Worm (Caenorhabditis elegans) whole organism, L4 larva: ENCODE results near the gene Y41E3.7.

Experiments
- D1046.2 ChIP-seq: fragments of 200-800 bp; sonication (Bioruptor generic); IDR thresholded peaks from 2 replicates; pipeline ENCODE4 v1.3.6; 2022; ENCODE audit warnings: missing genetic modification characterization, missing compliant biosample characterization
- F37D6.2 ChIP-seq: sonication (generic microtip); optimal IDR thresholded peaks from 2 replicates; lab custom pipeline; 2016; ENCODE audit warnings: mild to moderate bottlenecking, missing genetic modification characterization, missing compliant biosample characterization
- F44E2.7 ChIP-seq: fragments of 200-800 bp; sonication (Bioruptor generic); IDR thresholded peaks from 2 replicates; pipeline ENCODE4 v2.1.2; 2022; ENCODE audit warnings: missing genetic modification characterization, missing compliant biosample characterization
- F49E8.2 ChIP-seq: sonication (generic microtip); optimal IDR thresholded peaks from 2 replicates; lab custom pipeline; 2016; ENCODE audit warnings: missing compliant biosample characterization, mild to moderate bottlenecking, missing genetic modification characterization, borderline replicate concordance
- T20F7.1 ChIP-seq: fragments of 200-800 bp; sonication (Bioruptor generic); optimal IDR thresholded peaks from 2 replicates; lab custom pipeline; 2018; ENCODE audit warnings: mild to moderate bottlenecking, missing genetic modification characterization, missing compliant biosample characterization
- Y105C5A.15 ChIP-seq: fragments of 200-800 bp; sonication (Bioruptor generic); IDR thresholded peaks from 2 replicates; pipeline ENCODE4 v1.3.6; 2022; ENCODE audit warnings: missing genetic modification characterization, missing compliant biosample characterization
- Y48G9A.11 ChIP-seq: fragments of 200-800 bp; sonication (Bioruptor generic); IDR thresholded peaks from 2 replicates; pipeline ENCODE4 v1.3.6; 2022; ENCODE audit warnings: missing genetic modification reagents, missing genetic modification characterization, missing compliant biosample characterization
- ZK546.5 ChIP-seq, 2 experiments: sonication (generic microtip); optimal IDR thresholded peaks; 2 replicates each; lab custom pipeline; 2017; ENCODE audit warnings: missing biosample characterization in 2 of 2, missing genetic modification characterization in 2 of 2
- aly-2 ChIP-seq: sonication (generic microtip); optimal IDR thresholded peaks from 2 replicates; lab custom pipeline; 2018; ENCODE audit warnings: missing biosample characterization, missing genetic modification characterization
- attf-4 ChIP-seq: sonication (generic microtip); optimal IDR thresholded peaks from 3 replicates; lab custom pipeline; 2017; ENCODE audit warnings: missing biosample characterization, missing genetic modification characterization
- ceh-32 ChIP-seq: sonication (generic microtip); optimal IDR thresholded peaks from 2 replicates; lab custom pipeline; 2016; ENCODE audit warnings: mild to moderate bottlenecking, missing genetic modification characterization, missing compliant biosample characterization; ENCODE audit not compliant: poor library complexity
- ceh-62 ChIP-seq: sonication (generic microtip); optimal IDR thresholded peaks from 2 replicates; lab custom pipeline; 2017; ENCODE audit warnings: missing biosample characterization, missing genetic modification characterization
- cey-2 ChIP-seq: sonication (generic microtip); optimal IDR thresholded peaks from 3 replicates; lab custom pipeline; 2017; ENCODE audit warnings: missing genetic modification characterization, mild to moderate bottlenecking, missing compliant biosample characterization, antibody characterized with exemption, borderline replicate concordance; ENCODE audit not compliant: insufficient read depth
- ctbp-1 ChIP-seq: fragments of 200-800 bp; sonication (Bioruptor generic); IDR thresholded peaks from 2 replicates; pipeline ENCODE4 v1.3.6; 2022; ENCODE audit warnings: missing genetic modification reagents, missing genetic modification characterization, missing compliant biosample characterization
- daf-16 ChIP-seq, 3 experiments: sonication (generic microtip); optimal IDR thresholded peaks; 2 replicates each; lab custom pipeline; 2016 to 2017; ENCODE audit warnings: missing genetic modification characterization in 3 of 3, missing genetic modification reagents in 3 of 3, mild to moderate bottlenecking in 2 of 3, missing compliant biosample characterization in 2 of 3, missing biosample characterization in 1 of 3, moderate library complexity in 1 of 3
- dmd-6 ChIP-seq: fragments of 200-800 bp; sonication (Bioruptor generic); IDR thresholded peaks from 2 replicates; pipeline ENCODE4 v1.3.6; 2022; ENCODE audit warnings: missing genetic modification reagents, missing genetic modification characterization, missing compliant biosample characterization
- dpl-1 ChIP-seq: fragments of 150-350 bp; optimal IDR thresholded peaks from 2 replicates; lab custom pipeline; 2014; ENCODE audit warnings: missing biosample characterization, missing genetic modification reagents, missing genetic modification characterization
- dve-1 ChIP-seq: sonication (generic microtip); optimal IDR thresholded peaks from 2 replicates; lab custom pipeline; 2017; ENCODE audit warnings: antibody characterized with exemption, mild to moderate bottlenecking, missing genetic modification characterization, missing compliant biosample characterization; ENCODE audit not compliant: insufficient read depth
- egl-27 ChIP-seq: sonication (generic microtip); optimal IDR thresholded peaks from 3 replicates; lab custom pipeline; 2017; ENCODE audit warnings: missing biosample characterization, missing genetic modification reagents, missing genetic modification characterization
- egl-43 ChIP-seq: fragments of 200-800 bp; sonication (Bioruptor generic); IDR thresholded peaks from 2 replicates; pipeline ENCODE4 v1.3.6; 2022; ENCODE audit warnings: missing genetic modification reagents, missing genetic modification characterization, missing compliant biosample characterization
- fkh-10 ChIP-seq: fragments of 150-350 bp; optimal IDR thresholded peaks from 2 replicates; lab custom pipeline; 2014; ENCODE audit warnings: missing biosample characterization, missing genetic modification reagents, missing genetic modification characterization
- gei-8 ChIP-seq: fragments of 200-800 bp; sonication (Bioruptor generic); optimal IDR thresholded peaks from 2 replicates; lab custom pipeline; 2018; ENCODE audit warnings: mild to moderate bottlenecking, missing genetic modification characterization, missing compliant biosample characterization
- hmg-1.1 ChIP-seq: fragments of 200-800 bp; sonication (Bioruptor generic); IDR thresholded peaks from 2 replicates; pipeline ENCODE4 v1.3.6; 2022; ENCODE audit warnings: missing genetic modification reagents, missing genetic modification characterization, missing compliant biosample characterization
- lin-38 ChIP-seq: fragments of 200-800 bp; sonication (Bioruptor generic); IDR thresholded peaks from 2 replicates; pipeline ENCODE4 v1.3.6; 2022; ENCODE audit warnings: missing genetic modification reagents, missing genetic modification characterization, missing compliant biosample characterization
- lsy-2 ChIP-seq, 2 experiments: fragments of 150-350 bp in 1 of 2; sonication (generic microtip) in 1 of 2; optimal IDR thresholded peaks; 2 replicates each; lab custom pipeline; 2014 to 2017; ENCODE audit warnings: missing biosample characterization in 2 of 2, missing genetic modification characterization in 2 of 2
- madf-9 ChIP-seq: fragments of 200-800 bp; sonication (Bioruptor generic); conservative IDR thresholded peaks from 2 replicates; pipeline ENCODE4 v1.3.6; 2022; ENCODE audit warnings: missing genetic modification reagents, missing genetic modification characterization, missing compliant biosample characterization
- mep-1 ChIP-seq: fragments of 150-350 bp; sonication (generic microtip); optimal IDR thresholded peaks from 3 replicates; lab custom pipeline; 2014; ENCODE audit warnings: missing biosample characterization, missing genetic modification characterization
- mes-2 ChIP-seq: sonication (generic microtip); optimal IDR thresholded peaks from 2 replicates; lab custom pipeline; 2016; ENCODE audit warnings: missing genotype, mild to moderate bottlenecking, missing genetic modification characterization, missing compliant biosample characterization; ENCODE audit not compliant: poor library complexity, severe bottlenecking
- mxl-2 ChIP-seq: fragments of 200-800 bp; sonication (Bioruptor generic); conservative IDR thresholded peaks from 2 replicates; pipeline ENCODE4 v1.3.6; 2022; ENCODE audit warnings: missing genetic modification reagents, missing genetic modification characterization, missing compliant biosample characterization
- mxl-3 ChIP-seq: fragments of 200-800 bp; sonication (Bioruptor generic); optimal IDR thresholded peaks from 2 replicates; lab custom pipeline; 2018; ENCODE audit warnings: mild to moderate bottlenecking, missing genetic modification characterization, missing compliant biosample characterization
- nhr-102 ChIP-seq: sonication (generic microtip); optimal IDR thresholded peaks from 2 replicates; lab custom pipeline; 2016; ENCODE audit warnings: mild to moderate bottlenecking, missing genetic modification characterization, moderate library complexity, missing compliant biosample characterization
- nhr-11 ChIP-seq: fragments of 150-350 bp; optimal IDR thresholded peaks from 2 replicates; lab custom pipeline; 2014; ENCODE audit warnings: missing biosample characterization, missing genetic modification characterization
- nhr-111 ChIP-seq: fragments of 200-800 bp; sonication (Bioruptor generic); optimal IDR thresholded peaks from 2 replicates; lab custom pipeline; 2018; ENCODE audit warnings: mild to moderate bottlenecking, missing genetic modification characterization, missing compliant biosample characterization
- nhr-42 ChIP-seq: fragments of 200-800 bp; sonication (Bioruptor generic); IDR thresholded peaks from 2 replicates; pipeline ENCODE4 v1.3.6; 2022; ENCODE audit warnings: missing genetic modification characterization, missing compliant biosample characterization
- nhr-76 ChIP-seq: fragments of 150-350 bp; optimal IDR thresholded peaks from 2 replicates; lab custom pipeline; 2014; ENCODE audit warnings: missing biosample characterization, missing genetic modification characterization
- pqm-1 ChIP-seq: sonication (generic microtip); optimal IDR thresholded peaks from 2 replicates; lab custom pipeline; 2017; ENCODE audit warnings: missing biosample characterization, missing genetic modification characterization
- saeg-2 ChIP-seq: fragments of 200-800 bp; sonication (Bioruptor generic); IDR thresholded peaks from 2 replicates; pipeline ENCODE4 v1.3.6; 2022; ENCODE audit warnings: missing genetic modification reagents, missing genetic modification characterization, missing compliant biosample characterization
- set-16 ChIP-seq: fragments of 200-800 bp; sonication (Bioruptor generic); IDR thresholded peaks from 2 replicates; pipeline ENCODE4 v1.3.6; 2022; ENCODE audit warnings: missing genetic modification reagents, missing genetic modification characterization, missing compliant biosample characterization
- skn-1 ChIP-seq: fragments of 150-350 bp; optimal IDR thresholded peaks from 2 replicates; lab custom pipeline; 2014; ENCODE audit warnings: missing biosample characterization, missing genetic modification characterization
- snpc-1.2 ChIP-seq: fragments of 200-800 bp; sonication (Bioruptor generic); IDR thresholded peaks from 2 replicates; pipeline ENCODE4 v1.3.6; 2022; ENCODE audit warnings: missing genetic modification reagents, missing genetic modification characterization, missing compliant biosample characterization
- tra-1 ChIP-seq: fragments of 200-800 bp; sonication (Bioruptor generic); IDR thresholded peaks from 2 replicates; pipeline ENCODE4 v1.3.6; 2022; ENCODE audit warnings: missing genetic modification reagents, missing genetic modification characterization, missing compliant biosample characterization
- vab-7 ChIP-seq: fragments of 200-800 bp; sonication (Bioruptor generic); IDR thresholded peaks from 2 replicates; pipeline ENCODE4 v1.3.6; 2022; ENCODE audit warnings: missing genetic modification reagents, missing genetic modification characterization, missing compliant biosample characterization
- zfp-2 ChIP-seq: sonication (generic microtip); optimal IDR thresholded peaks from 2 replicates; lab custom pipeline; 2016; ENCODE audit warnings: mild to moderate bottlenecking, missing genetic modification characterization, missing compliant biosample characterization
- zip-11 ChIP-seq: fragments of 200-800 bp; sonication (Bioruptor generic); IDR thresholded peaks from 2 replicates; pipeline ENCODE4 v1.3.6; 2022; ENCODE audit warnings: missing genetic modification characterization, missing compliant biosample characterization
- zip-2 ChIP-seq: fragments of 150-350 bp; optimal IDR thresholded peaks from 2 replicates; lab custom pipeline; 2014; ENCODE audit warnings: missing biosample characterization, missing genetic modification characterization
- ztf-11 ChIP-seq: fragments of 150-350 bp; optimal IDR thresholded peaks from 2 replicates; lab custom pipeline; 2014; ENCODE audit warnings: missing biosample characterization, missing genetic modification characterization
- ztf-7 ChIP-seq: fragments of 150-350 bp; optimal IDR thresholded peaks from 2 replicates; lab custom pipeline; 2014; ENCODE audit warnings: missing biosample characterization, missing genetic modification characterization

The Y41E3.7 gene

ce11 chrIV:15027884-15028283, 14.0 kb downstream of the Y41E3.7 start:
- TF ChIP-seq nhr-76 (tag; lab: Kevin White, UChicago), result no peak
- TF ChIP-seq F49E8.2 (tag; lab: Kevin White, UChicago), result no peak
- no peak for TF ChIP-seq ztf-11 (tag; lab: Kevin White, UChicago)
- TF ChIP-seq madf-9 (GFP tag; lab: Robert Waterston, UW), result no peak
- TF ChIP-seq D1046.2 (GFP tag; lab: Robert Waterston, UW), result no peak
- TF ChIP-seq egl-27, result no peak
- no peak for TF ChIP-seq vab-7 (GFP tag; lab: Robert Waterston, UW)
- TF ChIP-seq attf-4 (tag; lab: Kevin White, UChicago), result no peak

DNA sequence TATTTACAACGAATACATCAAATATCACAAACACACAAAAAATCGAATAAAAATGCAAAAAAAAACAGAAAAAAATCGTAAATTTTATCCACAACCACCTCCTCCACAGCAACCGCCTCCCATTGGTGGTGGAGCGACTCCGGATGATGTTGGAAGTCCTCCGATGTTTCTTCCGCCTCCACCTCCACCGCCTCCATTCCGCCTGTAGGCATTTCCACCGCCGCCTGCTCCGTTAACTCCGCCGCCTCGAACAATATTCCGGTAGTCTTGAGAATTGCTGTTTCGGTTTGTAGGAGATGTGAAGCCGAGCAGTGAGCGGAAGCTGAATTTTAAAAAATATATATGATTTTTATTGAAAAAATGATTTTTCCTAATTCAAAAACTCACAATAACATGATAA, 14.6 kb downstream of the Y41E3.7 start:
- TF ChIP-seq set-16 (GFP tag; lab: Robert Waterston, UW), result peak; percentile 64
- TF ChIP-seq dve-1 (tag; lab: Kevin White, UChicago), result no peak

DNA sequence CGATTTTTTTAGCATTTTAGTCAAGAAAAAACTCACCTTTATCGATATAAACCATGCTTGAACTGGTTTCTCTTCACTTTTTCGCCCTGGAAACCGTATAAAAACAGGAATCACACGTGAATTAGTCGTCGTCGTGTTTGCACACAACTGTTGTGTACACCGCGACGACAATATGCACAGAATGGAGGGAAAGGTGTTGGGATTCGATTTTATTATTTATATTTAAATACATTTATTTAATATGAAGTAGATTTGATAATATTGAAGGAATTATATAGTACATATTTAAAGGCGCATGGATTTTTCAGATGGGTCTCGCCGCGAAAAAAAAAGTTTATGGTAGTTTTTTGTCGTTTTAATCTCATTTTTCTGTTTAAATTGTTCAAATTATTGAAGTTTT, 15.1 kb downstream of the Y41E3.7 start, which contains the start of gene Y41E3.8:
Gene Y41E3.8, minus strand, starts transcription at position 88 of the 400 bp plus-strand sequence.
- TF ChIP-seq zfp-2 (tag; lab: Kevin White, UChicago), result no peak
- TF ChIP-seq mes-2 (tag; lab: Kevin White, UChicago), result peak; percentile 76
- TF ChIP-seq hmg-1.1, result peak; percentile 44; the same call in 1 of the 2 replicates
- peak; percentile 32 for TF ChIP-seq dve-1 (tag; lab: Kevin White, UChicago)
- no peak for TF ChIP-seq aly-2 (tag; lab: Kevin White, UChicago)
- TF ChIP-seq dpl-1 (GFP tag; lab: Kevin White, UChicago), result peak; percentile 74
- TF ChIP-seq ztf-7 (tag; lab: Kevin White, UChicago), result peak; percentile 14
- TF ChIP-seq madf-9 (GFP tag; lab: Robert Waterston, UW), result no peak
- no peak for TF ChIP-seq egl-43 (GFP tag; lab: Robert Waterston, UW)
- no peak for TF ChIP-seq mxl-2 (GFP tag; lab: Robert Waterston, UW)
- peak; percentile 41; the same call in 1 of the 2 replicates for TF ChIP-seq snpc-1.2 (GFP tag; lab: Robert Waterston, UW)
- TF ChIP-seq Y105C5A.15, result no peak
- TF ChIP-seq lsy-2 (tag; optimal IDR thresholded peaks at IDR 0.05; lab: Kevin White, UChicago), result peak in 1 of 2 experiments; percentile 65
- no peak for TF ChIP-seq daf-16 (GFP tag; optimal IDR thresholded peaks at IDR 0.05; lab: Kevin White, UChicago)
- TF ChIP-seq daf-16 (tag; optimal IDR thresholded peaks at IDR 0.05; lab: Kevin White, UChicago), result peak; percentile 55
- no peak for TF ChIP-seq mep-1 (tag; lab: Kevin White, UChicago)
- TF ChIP-seq ztf-11 (tag; lab: Kevin White, UChicago), result no peak
- no peak for TF ChIP-seq ctbp-1
- TF ChIP-seq lin-38, result peak; percentile 36; the same call in 1 of the 2 replicates
- TF ChIP-seq Y48G9A.11 (GFP tag; lab: Robert Waterston, UW), result no peak
- TF ChIP-seq mxl-3 (GFP tag; lab: Kevin White, UChicago), result peak; percentile 40
- TF ChIP-seq saeg-2 (GFP tag; lab: Robert Waterston, UW), result no peak
- TF ChIP-seq pqm-1 (tag; lab: Kevin White, UChicago), result no peak
- TF ChIP-seq ZK546.5 (tag; optimal IDR thresholded peaks at IDR 0.05; lab: Kevin White, UChicago), result no peak
- no peak for TF ChIP-seq F37D6.2 (tag; lab: Kevin White, UChicago)
- no peak for TF ChIP-seq ceh-62 (tag; lab: Kevin White, UChicago)
- no peak for TF ChIP-seq nhr-11 (tag; lab: Kevin White, UChicago)
- TF ChIP-seq egl-27, result no peak
- no peak for TF ChIP-seq gei-8 (GFP tag; lab: Kevin White, UChicago)
- no peak for TF ChIP-seq nhr-111 (GFP tag; lab: Kevin White, UChicago)
- TF ChIP-seq T20F7.1 (GFP tag; lab: Kevin White, UChicago), result no peak
- TF ChIP-seq fkh-10, result no peak
- TF ChIP-seq zip-11 (GFP tag; lab: Robert Waterston, UW), result no peak
- no peak for TF ChIP-seq F44E2.7
- TF ChIP-seq skn-1, result no peak
- no peak for TF ChIP-seq dmd-6 (GFP tag; lab: Robert Waterston, UW)
- TF ChIP-seq nhr-102 (tag; lab: Kevin White, UChicago), result no peak
- TF ChIP-seq cey-2 (tag; lab: Kevin White, UChicago), result no peak
- no peak for TF ChIP-seq tra-1 (GFP tag; lab: Robert Waterston, UW)
- TF ChIP-seq nhr-42, result no peak
- TF ChIP-seq ceh-32, result no peak
- no peak for TF ChIP-seq zip-2 (tag; lab: Kevin White, UChicago)
